Worm (Caenorhabditis elegans) whole organism, L2 larva: ENCODE results near the gene npp-19.
A peak's percentile ranks its signal among the peaks of the same experiment; 100 is the strongest.

Experiments
- lin-39 ChIP-seq: fragments of 150-350 bp; optimal IDR thresholded peaks from 2 replicates; lab custom pipeline; 2014; ENCODE audit warnings: missing biosample characterization, missing genetic modification reagents, missing genetic modification characterization
- lsy-2 ChIP-seq, 2 experiments: fragments of 150-350 bp in 1 of 2; sonication (generic microtip) in 1 of 2; optimal IDR thresholded peaks; 2 replicates each; lab custom pipeline; 2014 to 2017; ENCODE audit warnings: missing biosample characterization in 2 of 2, missing genetic modification characterization in 2 of 2
- nhr-25 ChIP-seq: fragments of 150-350 bp; sonication (generic microtip); optimal IDR thresholded peaks from 3 replicates; lab custom pipeline; 2014; ENCODE audit warnings: missing biosample characterization, missing genetic modification characterization
- nhr-77 ChIP-seq: fragments of 150-350 bp; optimal IDR thresholded peaks from 2 replicates; lab custom pipeline; 2014; ENCODE audit warnings: missing biosample characterization, missing genetic modification characterization
- snpc-4 ChIP-seq: fragments of 150-350 bp; optimal IDR thresholded peaks from 2 replicates; lab custom pipeline; 2014; ENCODE audit warnings: missing biosample characterization, missing genetic modification characterization

- no peak for TF ChIP-seq lin-39
- peak; percentile 45 for TF ChIP-seq nhr-25 (tag; lab: Kevin White, UChicago)
- TF ChIP-seq lsy-2 (tag; optimal IDR thresholded peaks at IDR 0.05; lab: Kevin White, UChicago): peak; percentile 54 to 83
- no peak for TF ChIP-seq snpc-4 (tag; lab: Kevin White, UChicago)
- no peak for TF ChIP-seq nhr-77
Observed at ce11 chrII:10824046-10824445, 25.8 kb upstream of the npp-19 start, which contains the start of the genes R06F6.12 and mix-1.
